Worm (Caenorhabditis elegans) whole organism, young adult: ENCODE results near the gene str-123.

Source experiments
- C06A6.2 ChIP-seq: fragments of 200-800 bp; sonication (Bioruptor generic); conservative IDR thresholded peaks from 2 replicates; pipeline ENCODE4 v1.3.6; 2022; ENCODE audit warnings: missing genetic modification characterization, missing compliant biosample characterization
- C17E4.6 ChIP-seq: fragments of 200-800 bp; sonication (Bioruptor generic); IDR thresholded peaks from 2 replicates; pipeline ENCODE4 v1.3.6; 2022; ENCODE audit warnings: missing genetic modification reagents, missing genetic modification characterization, missing compliant biosample characterization
- K11D2.4 ChIP-seq: fragments of 200-800 bp; sonication (Bioruptor generic); IDR thresholded peaks from 2 replicates; pipeline ENCODE4 v1.3.6; 2022; ENCODE audit warnings: missing genetic modification reagents, missing genetic modification characterization, missing compliant biosample characterization
- ZK185.1 ChIP-seq: sonication (generic microtip); optimal IDR thresholded peaks from 2 replicates; lab custom pipeline; 2016; ENCODE audit warnings: mild to moderate bottlenecking, missing genetic modification characterization, missing compliant biosample characterization; ENCODE audit not compliant: poor library complexity, severe bottlenecking
- ama-1 ChIP-seq, 3 experiments: fragments of 150-350 bp in 1 of 3; sonication (generic microtip) in 2 of 3; optimal IDR thresholded peaks; 2 replicates each; lab custom pipeline; 2014 to 2018; ENCODE audit warnings: missing biosample characterization in 2 of 3, missing genetic modification characterization in 2 of 3, missing genetic modification reagents in 2 of 3
- aptf-3 ChIP-seq: fragments of 200-800 bp; sonication (Bioruptor generic); IDR thresholded peaks from 2 replicates; pipeline ENCODE4 v1.3.6; 2022; ENCODE audit warnings: missing genetic modification characterization, missing compliant biosample characterization
- atf-7 ChIP-seq: sonication (generic microtip); optimal IDR thresholded peaks from 2 replicates; lab custom pipeline; 2017; ENCODE audit warnings: mild to moderate bottlenecking, missing genetic modification characterization, missing compliant biosample characterization
- athp-1 ChIP-seq: sonication (generic microtip); optimal IDR thresholded peaks from 2 replicates; lab custom pipeline; 2017; ENCODE audit warnings: mild to moderate bottlenecking, missing genetic modification characterization, missing compliant biosample characterization
- attf-5 ChIP-seq: fragments of 200-800 bp; sonication (Bioruptor generic); optimal IDR thresholded peaks from 2 replicates; lab custom pipeline; 2018; ENCODE audit warnings: mild to moderate bottlenecking, missing genetic modification characterization, missing compliant biosample characterization
- cebp-2 ChIP-seq: fragments of 200-800 bp; sonication (Bioruptor generic); IDR thresholded peaks from 2 replicates; pipeline ENCODE4 v1.3.6; 2022; ENCODE audit warnings: missing genetic modification characterization, missing compliant biosample characterization
- die-1 ChIP-seq: sonication (generic microtip); optimal IDR thresholded peaks from 2 replicates; lab custom pipeline; 2016; ENCODE audit warnings: missing genotype, mild to moderate bottlenecking, missing genetic modification characterization, missing compliant biosample characterization
- dox-1 ChIP-seq: fragments of 200-800 bp; sonication (Bioruptor generic); IDR thresholded peaks from 2 replicates; pipeline ENCODE4 v1.3.6; 2022; ENCODE audit warnings: missing genetic modification reagents, missing genetic modification characterization, missing compliant biosample characterization
- egl-44 ChIP-seq: fragments of 200-800 bp; sonication (Bioruptor generic); IDR thresholded peaks from 2 replicates; pipeline ENCODE4 v1.3.6; 2022; ENCODE audit warnings: missing genetic modification reagents, missing genetic modification characterization, missing compliant biosample characterization
- hlh-12 ChIP-seq: sonication (generic microtip); optimal IDR thresholded peaks from 2 replicates; lab custom pipeline; 2016; ENCODE audit warnings: missing genetic modification characterization, missing compliant biosample characterization
- hmg-1.2 ChIP-seq: fragments of 200-800 bp; sonication (Bioruptor generic); IDR thresholded peaks from 2 replicates; pipeline ENCODE4 v1.3.6; 2022; ENCODE audit warnings: missing genetic modification reagents, missing genetic modification characterization, missing compliant biosample characterization
- hmg-20 ChIP-seq: fragments of 200-800 bp; sonication (Bioruptor generic); IDR thresholded peaks from 2 replicates; pipeline ENCODE4 v1.3.6; 2022; ENCODE audit warnings: missing genetic modification reagents, missing genetic modification characterization, missing compliant biosample characterization
- let-526 ChIP-seq: fragments of 200-800 bp; sonication (Bioruptor generic); IDR thresholded peaks from 2 replicates; pipeline ENCODE4 v1.3.6; 2022; ENCODE audit warnings: missing genetic modification reagents, missing genetic modification characterization, missing compliant biosample characterization
- let-607 ChIP-seq, 2 experiments: fragments of 200-800 bp in 1 of 2; sonication (Bioruptor generic) in 1 of 2; sonication (generic microtip) in 1 of 2; optimal IDR thresholded peaks; 2 replicates each; lab custom pipeline; 2016 to 2018; ENCODE audit warnings: mild to moderate bottlenecking in 2 of 2, missing compliant biosample characterization in 2 of 2, missing genetic modification characterization in 2 of 2, moderate library complexity in 2 of 2, missing genotype in 1 of 2
- lin-40 ChIP-seq: sonication (generic microtip); optimal IDR thresholded peaks from 2 replicates; lab custom pipeline; 2016; ENCODE audit warnings: missing genetic modification characterization, mild to moderate bottlenecking, missing compliant biosample characterization, missing genotype, missing genetic modification reagents
- lsy-27 ChIP-seq: sonication (generic microtip); optimal IDR thresholded peaks from 2 replicates; lab custom pipeline; 2017; ENCODE audit warnings: missing genetic modification characterization, mild to moderate bottlenecking, missing compliant biosample characterization, antibody characterized with exemption, missing genotype, borderline replicate concordance; ENCODE audit not compliant: insufficient read depth
- mcd-1 ChIP-seq: fragments of 200-800 bp; sonication (Bioruptor generic); IDR thresholded peaks from 2 replicates; pipeline ENCODE4 v1.3.6; 2022; ENCODE audit warnings: missing genetic modification reagents, missing genetic modification characterization, missing compliant biosample characterization
- mxl-1 ChIP-seq: sonication (generic microtip); optimal IDR thresholded peaks from 2 replicates; lab custom pipeline; 2016; ENCODE audit warnings: missing genetic modification characterization, missing compliant biosample characterization
- nfya-1 ChIP-seq: sonication (generic microtip); optimal IDR thresholded peaks from 2 replicates; lab custom pipeline; 2017; ENCODE audit warnings: antibody characterized with exemption, missing compliant biosample characterization, missing genetic modification characterization, borderline replicate concordance; ENCODE audit not compliant: insufficient read depth
- nfya-2 ChIP-seq: fragments of 200-800 bp; sonication (Bioruptor generic); IDR thresholded peaks from 2 replicates; pipeline ENCODE4 v1.3.6; 2022; ENCODE audit warnings: missing genetic modification reagents, missing genetic modification characterization, missing compliant biosample characterization
- nhr-80 ChIP-seq: sonication (generic microtip); optimal IDR thresholded peaks from 2 replicates; lab custom pipeline; 2016; ENCODE audit warnings: missing genetic modification characterization, missing compliant biosample characterization
- rcor-1 ChIP-seq: fragments of 200-800 bp; sonication (Bioruptor generic); IDR thresholded peaks from 2 replicates; pipeline ENCODE4 v1.3.6; 2022; ENCODE audit warnings: missing genetic modification reagents, missing genetic modification characterization, missing compliant biosample characterization
- sea-2 ChIP-seq: fragments of 200-800 bp; sonication (Bioruptor generic); IDR thresholded peaks from 2 replicates; pipeline ENCODE4 v1.3.6; 2022; ENCODE audit warnings: missing genetic modification characterization, missing compliant biosample characterization
- snpc-1.1 ChIP-seq: sonication (generic microtip); optimal IDR thresholded peaks from 2 replicates; lab custom pipeline; 2017; ENCODE audit warnings: missing genetic modification characterization, mild to moderate bottlenecking, missing compliant biosample characterization, antibody characterized with exemption, moderate library complexity, missing genotype, missing genetic modification reagents; ENCODE audit not compliant: insufficient read depth
- snpc-4 ChIP-seq, 5 experiments: fragments of 150-350 bp in 1 of 5; sonication (generic microtip) in 4 of 5; optimal IDR thresholded peaks; 2 replicates each; lab custom pipeline; 2014 to 2018; ENCODE audit warnings: missing genetic modification characterization in 5 of 5, missing biosample characterization in 3 of 5, antibody characterized with exemption in 2 of 5, mild to moderate bottlenecking in 2 of 5, missing compliant biosample characterization in 2 of 5, missing genotype in 2 of 5, moderate library complexity in 2 of 5, missing genetic modification reagents in 1 of 5
- somi-1 ChIP-seq: fragments of 200-800 bp; sonication (Bioruptor generic); optimal IDR thresholded peaks from 2 replicates; lab custom pipeline; 2018; ENCODE audit warnings: mild to moderate bottlenecking, missing genetic modification characterization, missing compliant biosample characterization
- tbx-9 ChIP-seq: sonication (generic microtip); optimal IDR thresholded peaks from 2 replicates; lab custom pipeline; 2016; ENCODE audit warnings: borderline replicate concordance, missing genetic modification characterization, inconsistent platforms, missing compliant biosample characterization
- ztf-26 ChIP-seq: sonication (generic microtip); optimal IDR thresholded peaks from 2 replicates; lab custom pipeline; 2017; ENCODE audit warnings: missing genetic modification characterization, missing compliant biosample characterization
- ztf-6 ChIP-seq: fragments of 200-800 bp; sonication (Bioruptor generic); IDR thresholded peaks from 2 replicates; pipeline ENCODE4 v1.3.6; 2022; ENCODE audit warnings: missing genetic modification reagents, missing genetic modification characterization, missing compliant biosample characterization

The str-123 gene

ce11 chrX:12759642-12760041 is 30.5 kb upstream of the str-123 start (continued):
- TF ChIP-seq ama-1 (optimal IDR thresholded peaks at IDR 0.05; lab: Kevin White, UChicago) (no peak), ama-1 (GFP tag; optimal IDR thresholded peaks at IDR 0.05; lab: Kevin White, UChicago) (no peak), nfya-2 (GFP tag; lab: Robert Waterston, UW) (no peak), snpc-4 (GFP tag; optimal IDR thresholded peaks at IDR 0.05; lab: Kevin White, UChicago) (no peak), snpc-4 (tag; optimal IDR thresholded peaks at IDR 0.05; lab: Kevin White, UChicago) (peak in 1 of 4 experiments; percentile 4), rcor-1 (GFP tag; lab: Robert Waterston, UW) (0 out of 2 replicates have a peak, but pooled peaks have one; percentile 23), sea-2 (GFP tag; lab: Robert Waterston, UW) (no peak), C17E4.6 (GFP tag; lab: Robert Waterston, UW) (no peak), C06A6.2 (GFP tag; lab: Robert Waterston, UW) (0 out of 2 replicates have a peak, but pooled peaks have one; percentile 22), mcd-1 (0 out of 2 replicates have a peak, but pooled peaks have one; percentile 14), snpc-1.1 (tag; lab: Kevin White, UChicago) (no peak), die-1 (tag; lab: Kevin White, UChicago) (no peak)

ce11 chrX:12761295-12761775 is 28.8 kb upstream of the str-123 start:
- peak; percentile 78 for TF ChIP-seq somi-1
- TF ChIP-seq ztf-26, result peak; percentile 75
- no peak for TF ChIP-seq hmg-1.2
- no peak for TF ChIP-seq aptf-3 (GFP tag; lab: Robert Waterston, UW)
- TF ChIP-seq dox-1, result peak; percentile 35; the same call in 1 of the 2 replicates
- no peak for TF ChIP-seq hlh-12
- peak; percentile 44 for TF ChIP-seq atf-7 (tag; lab: Kevin White, UChicago)
- TF ChIP-seq tbx-9 (tag; lab: Kevin White, UChicago), result no peak
- TF ChIP-seq K11D2.4 (GFP tag; lab: Robert Waterston, UW), result peak; percentile 17; the same call in 1 of the 2 replicates
- peak; percentile 6 for TF ChIP-seq die-1 (tag; lab: Kevin White, UChicago)
- TF ChIP-seq attf-5 (GFP tag; lab: Kevin White, UChicago), result peak; percentile 16
- peak in 1 of 2 experiments; percentile 0 for TF ChIP-seq let-607 (tag; optimal IDR thresholded peaks at IDR 0.05; lab: Kevin White, UChicago)
- peak; percentile 47 for TF ChIP-seq lin-40 (tag; lab: Kevin White, UChicago)
- no peak for TF ChIP-seq ZK185.1
- TF ChIP-seq egl-44 (GFP tag; lab: Robert Waterston, UW), result no peak
- TF ChIP-seq nhr-80 (tag; lab: Kevin White, UChicago), result peak; percentile 76
- TF ChIP-seq, all 124 proteins: peak for 10

- no peak for TF ChIP-seq let-526 (GFP tag; lab: Robert Waterston, UW)
- TF ChIP-seq ztf-6 (GFP tag; lab: Robert Waterston, UW), result no peak
- no peak for TF ChIP-seq rcor-1 (GFP tag; lab: Robert Waterston, UW)
- TF ChIP-seq nfya-2 (GFP tag; lab: Robert Waterston, UW), result no peak
- TF ChIP-seq nfya-1 (tag; lab: Kevin White, UChicago), result no peak
- no peak for TF ChIP-seq athp-1
- no peak for TF ChIP-seq cebp-2 (GFP tag; lab: Robert Waterston, UW)
- no peak for TF ChIP-seq mxl-1 (tag; lab: Kevin White, UChicago)
- no peak for TF ChIP-seq aptf-3 (GFP tag; lab: Robert Waterston, UW)
- no peak for TF ChIP-seq lsy-27 (tag; lab: Kevin White, UChicago)
- TF ChIP-seq die-1 (tag; lab: Kevin White, UChicago), result no peak
- no peak for TF ChIP-seq hmg-20 (GFP tag; lab: Robert Waterston, UW)
- TF ChIP-seq, all 124 proteins: peak for 0
These were observed 28.4 kb upstream of the str-123 start, which contains the start of gene cept-1 for ce11 chrX:12761778-12762177. cept-1 (plus strand) TSS chrX:12762078.
